Fruit fly (Drosophila melanogaster): ENCODE results near the gene Acp36DE.

Acp36DE gene

DNA sequence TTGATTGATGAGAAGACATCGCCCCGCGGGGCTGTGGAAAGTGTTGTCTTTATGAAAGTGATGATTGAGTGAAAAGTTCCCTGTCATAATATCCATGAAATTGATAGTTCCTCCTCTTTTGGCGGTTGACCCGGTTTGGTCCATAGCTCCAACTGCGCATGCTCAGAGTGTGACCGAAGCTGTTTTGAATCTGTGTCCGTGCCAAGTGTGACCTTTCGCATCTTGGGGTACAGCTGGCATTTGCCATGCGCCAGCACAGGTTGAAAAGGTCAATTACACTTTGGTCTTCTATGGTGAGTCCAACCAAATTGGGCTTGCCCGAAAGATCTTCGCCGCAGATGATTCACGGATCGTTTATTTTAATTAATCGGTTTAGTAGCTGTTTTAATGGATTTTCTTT, 37.9 kb downstream of the Acp36DE start:
- no peak for TF ChIP-seq Myc (optimal IDR thresholded peaks at IDR 0.05)
- TF ChIP-seq Sin3A (optimal IDR thresholded peaks at IDR 0.05): no peak
- TF ChIP-seq insv (optimal IDR thresholded peaks at IDR 0.05): no peak
- no peak for TF ChIP-seq h (optimal IDR thresholded peaks at IDR 0.05)
- no peak for TF ChIP-seq ttk (optimal IDR thresholded peaks at IDR 0.05)

DNA sequence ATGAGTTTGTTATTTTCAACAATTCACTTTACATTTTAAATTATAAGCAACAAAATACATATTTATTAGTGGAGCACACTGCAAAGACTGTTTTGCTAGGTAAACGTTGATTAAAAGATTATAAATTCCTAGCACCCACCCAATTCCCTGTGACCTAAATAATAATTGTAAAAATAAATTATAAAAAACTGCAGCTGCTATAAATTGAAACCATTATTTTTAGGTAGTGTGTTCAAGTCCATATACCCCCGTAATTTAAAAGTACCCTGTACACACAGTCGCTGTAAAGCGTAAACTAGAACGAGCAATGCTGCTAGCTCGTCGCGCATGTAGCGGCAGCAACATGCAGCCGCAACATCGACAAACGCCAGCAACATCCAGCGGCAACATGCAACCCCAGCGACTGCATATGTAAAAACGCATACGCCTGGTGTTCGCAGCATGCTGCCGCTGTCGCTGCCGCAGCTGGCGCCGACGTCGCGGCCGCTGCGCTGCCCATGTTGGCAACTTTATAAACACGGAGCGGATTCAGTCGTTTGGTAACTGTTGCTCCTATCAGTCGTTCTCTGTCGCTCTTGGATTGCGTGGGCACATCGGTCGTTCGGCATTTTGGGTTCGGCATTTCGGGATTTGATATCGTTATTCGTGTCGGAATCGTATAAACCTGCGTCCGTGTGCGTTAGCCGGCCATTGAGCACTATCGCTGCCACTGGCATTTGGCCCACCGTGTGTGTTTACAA, 39.1 kb downstream of the Acp36DE start, which contains the start of gene Fas3:
Gene Fas3, plus strand, starts transcription at position 526 of the 740 bp plus-strand sequence.
- no peak for TF ChIP-seq insv (optimal IDR thresholded peaks at IDR 0.05)
- no peak for TF ChIP-seq Myc (optimal IDR thresholded peaks at IDR 0.05)
- TF ChIP-seq Sin3A (optimal IDR thresholded peaks at IDR 0.05): no peak
- no peak for TF ChIP-seq ttk (optimal IDR thresholded peaks at IDR 0.05)
- no peak for TF ChIP-seq h (optimal IDR thresholded peaks at IDR 0.05)
- no peak for TF ChIP-seq psq (optimal IDR thresholded peaks at IDR 0.05)

DNA sequence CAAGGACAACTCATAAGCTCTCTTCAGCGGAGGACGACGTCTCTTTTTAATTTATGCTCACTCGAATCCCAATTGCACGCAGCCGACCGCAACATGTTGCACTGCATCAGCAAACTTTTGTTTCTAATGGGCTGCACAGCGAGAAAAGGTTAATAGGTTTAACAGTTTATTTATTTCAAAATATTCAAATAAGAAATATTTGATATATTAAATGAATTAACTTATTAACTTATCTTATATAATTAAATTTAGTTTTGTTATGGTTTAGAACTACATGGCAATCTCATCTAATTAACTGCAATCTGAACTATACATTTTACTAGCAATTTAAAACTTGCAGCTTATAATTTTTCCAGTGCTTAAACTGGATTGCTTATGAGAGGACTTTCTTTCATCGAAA, 43.4 kb downstream of the Acp36DE start:
- TF ChIP-seq ttk (optimal IDR thresholded peaks at IDR 0.05) (no peak), psq (optimal IDR thresholded peaks at IDR 0.05) (no peak), h (optimal IDR thresholded peaks at IDR 0.05) (no peak), insv (optimal IDR thresholded peaks at IDR 0.05) (no peak), Myc (optimal IDR thresholded peaks at IDR 0.05) (no peak), Sin3A (optimal IDR thresholded peaks at IDR 0.05) (no peak)

DNA sequence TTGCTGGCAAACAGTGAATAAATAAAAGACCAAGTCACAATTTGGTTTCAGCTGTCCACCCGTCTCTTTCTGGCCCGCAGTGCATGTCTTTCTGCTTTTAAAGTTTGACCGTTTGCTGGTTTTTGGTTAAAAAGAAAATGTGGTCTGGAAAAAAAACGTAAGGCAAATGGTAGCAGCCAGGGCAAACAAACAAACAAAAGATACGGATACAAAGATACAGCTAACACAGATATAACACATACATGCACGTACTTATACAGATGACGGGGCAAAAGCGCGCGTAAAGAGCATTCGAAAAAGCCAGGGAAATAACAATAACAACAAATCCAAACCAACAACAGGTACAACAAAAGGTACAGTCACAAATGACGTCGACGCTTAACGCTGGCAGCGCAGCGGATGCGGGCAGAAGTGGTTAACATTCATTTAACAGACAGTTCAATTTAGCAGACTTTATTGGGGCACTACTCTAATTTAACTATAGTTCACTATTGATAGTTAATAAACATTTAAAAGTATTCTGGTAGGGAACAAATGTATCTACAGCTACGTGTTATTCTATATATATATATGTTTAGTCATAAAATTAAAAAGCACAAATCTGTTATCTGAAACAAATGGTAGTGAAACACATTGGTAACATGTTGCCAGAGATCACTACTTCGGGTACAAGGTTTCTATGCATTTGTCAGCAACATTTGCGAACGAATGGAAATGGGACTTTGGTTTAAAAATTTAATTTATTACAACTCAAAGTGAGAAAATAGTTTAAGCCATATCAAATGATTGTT, 44.7 kb downstream of the Acp36DE start:
- no peak for TF ChIP-seq psq (optimal IDR thresholded peaks at IDR 0.05)
- no peak for TF ChIP-seq Sin3A (optimal IDR thresholded peaks at IDR 0.05)
- TF ChIP-seq Myc (optimal IDR thresholded peaks at IDR 0.05): no peak

DNA sequence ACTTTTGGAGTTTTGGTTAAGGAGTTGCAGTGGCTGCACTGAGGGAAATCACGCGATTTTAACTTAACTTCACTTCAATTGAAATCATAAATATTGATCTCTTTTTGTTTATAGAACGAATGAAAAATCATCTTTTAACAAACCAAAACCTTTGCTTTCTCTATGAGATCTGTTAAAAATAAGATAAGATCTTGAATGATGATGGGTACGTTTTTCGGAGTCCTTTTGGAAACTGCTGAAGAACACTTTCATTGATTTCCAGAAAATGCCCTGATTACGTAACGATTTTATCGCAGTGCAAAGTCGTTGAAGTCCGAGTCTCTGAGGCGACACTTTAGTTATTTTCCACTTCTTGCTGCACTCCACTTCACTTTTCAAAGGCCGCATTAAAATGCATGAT, 46.5 kb downstream of the Acp36DE start:
- TF ChIP-seq Sin3A (optimal IDR thresholded peaks at IDR 0.05) (no peak), h (optimal IDR thresholded peaks at IDR 0.05) (no peak), ttk (optimal IDR thresholded peaks at IDR 0.05) (no peak), insv (optimal IDR thresholded peaks at IDR 0.05) (no peak), Myc (optimal IDR thresholded peaks at IDR 0.05) (no peak), psq (optimal IDR thresholded peaks at IDR 0.05) (no peak)

DNA sequence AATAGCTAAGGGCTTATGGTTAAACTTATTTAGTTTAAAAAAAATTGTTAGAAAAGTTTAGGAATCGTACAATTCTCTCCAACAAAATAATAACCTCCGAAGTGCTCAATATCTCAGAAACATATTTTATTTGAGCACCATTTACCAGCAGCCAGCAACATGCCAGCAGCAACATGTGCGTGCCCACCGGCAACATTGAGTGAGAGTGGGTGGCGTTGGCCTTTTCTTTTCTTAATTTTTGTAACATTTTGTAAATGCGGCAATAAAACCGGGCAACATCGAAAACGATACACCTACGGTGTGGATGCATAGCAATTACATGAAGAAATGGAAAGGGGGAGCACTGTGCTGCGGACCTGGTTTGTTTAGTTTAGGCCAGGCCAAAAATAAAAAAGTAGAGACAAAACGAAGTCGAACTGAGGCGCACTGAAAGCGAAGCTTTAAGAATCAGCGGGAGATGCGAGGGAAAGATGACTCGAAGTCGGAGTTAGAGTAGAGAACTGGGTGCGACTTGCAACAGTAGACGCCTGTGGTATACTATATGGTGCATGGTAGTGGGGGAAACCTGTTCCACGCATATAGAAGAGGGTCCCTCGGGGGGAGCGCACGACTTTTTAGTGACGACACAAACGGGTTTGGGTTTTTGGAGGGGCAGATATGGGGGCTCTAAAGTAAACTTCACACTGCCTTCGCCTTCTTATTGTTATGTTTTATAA, 47.1 kb downstream of the Acp36DE start:
- TF ChIP-seq h (optimal IDR thresholded peaks at IDR 0.05) (no peak), psq (optimal IDR thresholded peaks at IDR 0.05) (no peak), insv (optimal IDR thresholded peaks at IDR 0.05) (no peak), Sin3A (optimal IDR thresholded peaks at IDR 0.05) (no peak), ttk (optimal IDR thresholded peaks at IDR 0.05) (no peak), Myc (optimal IDR thresholded peaks at IDR 0.05) (no peak)

DNA sequence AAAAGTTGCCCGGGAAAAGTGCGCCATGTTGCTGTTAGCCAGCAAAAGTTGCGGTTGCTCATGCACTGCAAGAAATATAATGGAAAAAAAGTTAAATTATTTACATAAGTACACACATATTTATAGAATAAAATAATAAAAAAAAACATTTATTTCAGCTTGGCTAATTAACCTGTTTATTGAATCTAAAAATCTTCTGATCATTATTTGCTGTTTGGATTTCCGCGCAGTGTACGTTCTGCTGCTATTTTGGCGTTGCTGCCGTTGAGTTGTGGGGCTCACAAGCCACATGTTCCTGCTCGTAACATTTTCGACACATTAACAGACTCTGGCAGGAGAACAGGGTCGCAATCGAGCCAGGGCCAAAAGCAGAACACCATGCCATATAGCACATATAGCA, 48.3 kb downstream of the Acp36DE start:
- TF ChIP-seq Sin3A (optimal IDR thresholded peaks at IDR 0.05) (no peak), Myc (optimal IDR thresholded peaks at IDR 0.05) (no peak), ttk (optimal IDR thresholded peaks at IDR 0.05) (no peak), h (optimal IDR thresholded peaks at IDR 0.05) (no peak), psq (optimal IDR thresholded peaks at IDR 0.05) (no peak), insv (optimal IDR thresholded peaks at IDR 0.05) (no peak)

DNA sequence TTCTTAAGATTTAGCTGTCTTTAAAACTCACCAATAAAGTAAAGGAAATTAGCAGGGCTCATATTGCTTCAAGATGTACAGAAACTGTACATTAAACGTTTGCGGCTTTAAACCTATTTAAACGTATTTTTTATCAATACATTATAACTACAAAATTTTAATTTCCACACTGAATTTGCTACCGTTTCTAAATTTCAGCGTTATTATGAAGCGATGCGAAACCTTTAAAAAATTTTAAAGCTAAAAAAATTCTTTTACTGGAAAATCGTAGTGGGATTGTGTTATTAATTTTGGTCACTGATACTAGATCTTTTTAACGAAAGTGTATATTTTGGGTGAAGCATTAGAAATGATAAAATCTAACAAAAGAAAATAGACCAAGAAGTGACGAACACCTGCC, 49.5 kb downstream of the Acp36DE start, which contains the start of gene CG43354:
Gene CG43354, minus strand, starts transcription at position 101 of the 400 bp plus-strand sequence.
- TF ChIP-seq psq (optimal IDR thresholded peaks at IDR 0.05): no peak

DNA sequence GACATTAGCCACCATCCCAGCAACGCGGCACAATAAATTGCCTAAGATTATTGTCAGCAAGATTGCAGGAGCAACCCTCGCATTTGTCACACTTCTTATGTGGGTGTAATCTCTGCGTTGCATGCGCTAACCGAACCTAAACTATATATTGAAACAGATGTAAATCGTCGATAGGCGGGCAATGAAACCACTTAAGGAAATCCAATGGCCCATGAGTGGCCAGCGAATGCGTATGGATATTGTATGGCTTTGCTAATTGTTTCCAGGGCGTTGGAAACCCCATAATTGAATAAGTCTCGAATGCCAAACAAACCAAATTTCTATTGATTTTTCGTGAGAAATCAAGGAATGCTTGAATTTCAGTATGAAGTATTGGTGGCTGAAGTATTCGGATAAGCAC, 50.2 kb downstream of the Acp36DE start:
- no peak for TF ChIP-seq ttk (optimal IDR thresholded peaks at IDR 0.05)
- no peak for TF ChIP-seq Myc (optimal IDR thresholded peaks at IDR 0.05)
- no peak for TF ChIP-seq Sin3A (optimal IDR thresholded peaks at IDR 0.05)
- TF ChIP-seq psq (optimal IDR thresholded peaks at IDR 0.05): no peak
- no peak for TF ChIP-seq h (optimal IDR thresholded peaks at IDR 0.05)
- no peak for TF ChIP-seq insv (optimal IDR thresholded peaks at IDR 0.05)

DNA sequence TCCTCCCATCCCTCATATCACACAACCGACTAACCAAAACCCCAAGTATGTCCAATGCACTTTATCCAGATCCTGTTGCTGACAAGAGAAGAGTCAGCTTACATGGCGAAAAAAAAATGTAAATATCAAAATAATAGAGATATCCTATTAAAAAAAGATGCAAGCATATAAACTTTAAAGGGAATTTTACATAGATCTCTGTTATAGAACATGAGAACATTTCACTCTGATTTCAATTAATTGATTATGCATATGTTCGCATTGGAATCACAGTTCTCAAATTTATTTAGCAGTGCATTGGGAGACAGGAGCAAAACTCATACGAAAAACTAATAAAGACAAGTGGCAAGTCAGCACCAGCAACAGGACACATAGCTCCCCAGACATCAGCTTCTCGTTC, 51.0 kb downstream of the Acp36DE start:
- no peak for TF ChIP-seq Sin3A (optimal IDR thresholded peaks at IDR 0.05)
- TF ChIP-seq Myc (optimal IDR thresholded peaks at IDR 0.05): no peak
- no peak for TF ChIP-seq ttk (optimal IDR thresholded peaks at IDR 0.05)
- TF ChIP-seq psq (optimal IDR thresholded peaks at IDR 0.05): no peak
- TF ChIP-seq h (optimal IDR thresholded peaks at IDR 0.05): no peak
- no peak for TF ChIP-seq insv (optimal IDR thresholded peaks at IDR 0.05)

Measured in Kc167 (cell line).